Fruit fly (Drosophila melanogaster) whole organism, embryonic: ENCODE results near the gene eIF2gamma.

Source experiments
- Antp ChIP-seq: fragments of 200-800 bp; sonication (Bioruptor generic); optimal IDR thresholded peaks from 3 replicates; lab custom pipeline; 2016; ENCODE audit warnings: missing biosample characterization, missing genetic modification characterization
- B-H2 ChIP-seq: fragments of 200-800 bp; sonication (Bioruptor generic); optimal IDR thresholded peaks from 2 replicates; lab custom pipeline; 2018; ENCODE audit warnings: missing biosample characterization, mild to moderate bottlenecking, missing genetic modification characterization
- CG10654 ChIP-seq: fragments of 200-800 bp; sonication (Bioruptor generic); optimal IDR thresholded peaks from 2 replicates; lab custom pipeline; 2016; ENCODE audit warnings: missing biosample characterization, missing genetic modification characterization
- CG14441 ChIP-seq: fragments of 200-800 bp; sonication (Bioruptor generic); IDR thresholded peaks from 2 replicates; pipeline ENCODE4 v1.3.6; 2022; ENCODE audit warnings: missing biosample characterization, missing genetic modification characterization
- CG16813 ChIP-seq: fragments of 200-800 bp; sonication (Bioruptor generic); IDR thresholded peaks from 3 replicates; pipeline ENCODE4 v1.3.6; 2022; ENCODE audit warnings: missing biosample characterization, missing genetic modification characterization; ENCODE audit not compliant: partially characterized antibody
- CG3065 ChIP-seq: fragments of 200-800 bp; sonication (Bioruptor generic); optimal IDR thresholded peaks from 2 replicates; lab custom pipeline; 2016; ENCODE audit warnings: missing biosample characterization, missing genetic modification characterization
- CG32767 ChIP-seq: fragments of 200-800 bp; sonication (Bioruptor generic); IDR thresholded peaks from 2 replicates; pipeline ENCODE4 v1.3.6; 2022; ENCODE audit warnings: missing biosample characterization, missing genetic modification characterization
- CG34224 ChIP-seq: fragments of 200-800 bp; sonication (Bioruptor generic); IDR thresholded peaks from 3 replicates; pipeline ENCODE4 v1.3.6; 2022; ENCODE audit warnings: missing biosample characterization, missing genetic modification characterization; ENCODE audit not compliant: partially characterized antibody
- CG3995 ChIP-seq: fragments of 200-800 bp; sonication (Bioruptor generic); optimal IDR thresholded peaks from 3 replicates; lab custom pipeline; 2016; ENCODE audit warnings: missing biosample characterization, missing genetic modification characterization
- CG42726 ChIP-seq: fragments of 200-800 bp; sonication (Bioruptor generic); IDR thresholded peaks from 2 replicates; pipeline ENCODE4 v1.3.6; 2022; ENCODE audit warnings: missing biosample characterization, missing genetic modification characterization; ENCODE audit not compliant: partially characterized antibody
- CG6791 ChIP-seq: fragments of 200-800 bp; sonication (Bioruptor generic); IDR thresholded peaks from 3 replicates; pipeline ENCODE4 v1.3.6; 2022; ENCODE audit warnings: missing biosample characterization, missing genetic modification characterization; ENCODE audit not compliant: partially characterized antibody
- CG6813 ChIP-seq: fragments of 200-800 bp; sonication (Bioruptor generic); optimal IDR thresholded peaks from 2 replicates; lab custom pipeline; 2017; ENCODE audit warnings: missing biosample characterization, missing genetic modification characterization, mild to moderate bottlenecking, moderate library complexity, missing genetic modification reagents
- CG7745 ChIP-seq: fragments of 200-800 bp; sonication (Bioruptor generic); optimal IDR thresholded peaks from 2 replicates; lab custom pipeline; 2018; ENCODE audit warnings: missing biosample characterization, mild to moderate bottlenecking, missing genetic modification characterization, moderate library complexity
- CG7928 ChIP-seq: fragments of 200-800 bp; sonication (Bioruptor generic); optimal IDR thresholded peaks from 2 replicates; lab custom pipeline; 2017; ENCODE audit warnings: missing biosample characterization, mild to moderate bottlenecking, missing genetic modification characterization
- CG8765 ChIP-seq: fragments of 200-800 bp; sonication (Bioruptor generic); IDR thresholded peaks from 2 replicates; pipeline ENCODE4 v1.3.6; 2022; ENCODE audit warnings: missing biosample characterization, missing genetic modification characterization
- CG9727 ChIP-seq: fragments of 200-800 bp; sonication (Bioruptor generic); optimal IDR thresholded peaks from 3 replicates; lab custom pipeline; 2017; ENCODE audit warnings: missing biosample characterization, mild to moderate bottlenecking, missing genetic modification characterization
- CG9817 ChIP-seq: fragments of 200-800 bp; sonication (Bioruptor generic); optimal IDR thresholded peaks from 2 replicates; lab custom pipeline; 2018; ENCODE audit warnings: missing biosample characterization, mild to moderate bottlenecking, missing genetic modification characterization, moderate library complexity
- Chrac-16 ChIP-seq: fragments of 200-800 bp; sonication (Bioruptor generic); optimal IDR thresholded peaks from 3 replicates; lab custom pipeline; 2016; ENCODE audit warnings: missing biosample characterization, missing genetic modification characterization
- Dp ChIP-seq: fragments of 200-800 bp; sonication (Bioruptor generic); optimal IDR thresholded peaks from 2 replicates; lab custom pipeline; 2018; ENCODE audit warnings: missing biosample characterization, mild to moderate bottlenecking, missing genetic modification characterization, moderate library complexity
- Gsc ChIP-seq: fragments of 200-800 bp; sonication (Bioruptor generic); IDR thresholded peaks from 2 replicates; pipeline ENCODE4 v1.3.6; 2022; ENCODE audit warnings: missing biosample characterization, missing genetic modification characterization
- H15 ChIP-seq: fragments of 200-800 bp; sonication (Bioruptor generic); IDR thresholded peaks from 3 replicates; pipeline ENCODE4 v1.3.6; 2022; ENCODE audit warnings: missing biosample characterization, missing genetic modification characterization
- Lpt ChIP-seq: fragments of >200 bp; optimal IDR thresholded peaks from 2 replicates; lab custom pipeline; 2018; ENCODE audit warnings: missing biosample characterization, missing genetic modification characterization
- MESR4 ChIP-seq: fragments of 200-800 bp; sonication (Bioruptor generic); optimal IDR thresholded peaks from 2 replicates; lab custom pipeline; 2018; ENCODE audit warnings: missing biosample characterization, mild to moderate bottlenecking, missing genetic modification characterization, moderate library complexity
- MTF-1 ChIP-seq: fragments of 200-800 bp; sonication (Bioruptor generic); optimal IDR thresholded peaks from 2 replicates; lab custom pipeline; 2018; ENCODE audit warnings: missing biosample characterization, mild to moderate bottlenecking, missing genetic modification characterization, borderline replicate concordance
- Max ChIP-seq: fragments of 200-800 bp; sonication (Bioruptor generic); optimal IDR thresholded peaks from 2 replicates; lab custom pipeline; 2016; ENCODE audit warnings: missing biosample characterization, mild to moderate bottlenecking, missing genetic modification characterization
- Mrtf ChIP-seq: fragments of 200-800 bp; sonication (Bioruptor generic); IDR thresholded peaks from 3 replicates; pipeline ENCODE4 v1.3.6; 2022; ENCODE audit warnings: missing biosample characterization, missing genetic modification characterization
- NC2β ChIP-seq: fragments of 200-800 bp; sonication (Bioruptor generic); optimal IDR thresholded peaks from 2 replicates; lab custom pipeline; 2016; ENCODE audit warnings: missing biosample characterization, missing genetic modification characterization
- Nf-YA ChIP-seq: fragments of 200-800 bp; sonication (Bioruptor generic); IDR thresholded peaks from 2 replicates; pipeline ENCODE4 v1.3.6; 2022; ENCODE audit warnings: missing biosample characterization, missing genetic modification characterization
- Optix ChIP-seq: fragments of 200-800 bp; sonication (Bioruptor generic); IDR thresholded peaks from 3 replicates; pipeline ENCODE4 v1.3.6; 2022; ENCODE audit warnings: missing biosample characterization, missing genetic modification characterization
- Ptx1 ChIP-seq: fragments of 200-800 bp; sonication (Bioruptor generic); IDR thresholded peaks from 2 replicates; pipeline ENCODE4 v1.3.6; 2022; ENCODE audit warnings: missing biosample characterization, missing genetic modification characterization
- al ChIP-seq: fragments of 200-800 bp; sonication (Bioruptor generic); IDR thresholded peaks from 2 replicates; pipeline ENCODE4 v1.3.6; 2022; ENCODE audit warnings: missing biosample characterization, missing genetic modification characterization
- bbx ChIP-seq: fragments of 200-800 bp; sonication (Bioruptor generic); IDR thresholded peaks from 2 replicates; pipeline ENCODE4 v1.3.6; 2022; ENCODE audit warnings: missing biosample characterization, missing genetic modification characterization; ENCODE audit not compliant: partially characterized antibody
- bigmax ChIP-seq: fragments of 200-800 bp; sonication (Bioruptor generic); optimal IDR thresholded peaks from 2 replicates; lab custom pipeline; 2018; ENCODE audit warnings: missing biosample characterization, mild to moderate bottlenecking, missing genetic modification characterization
- bsh ChIP-seq, 2 experiments: fragments of 200-800 bp; sonication (Bioruptor generic); optimal IDR thresholded peaks; 2 replicates each; lab custom pipeline; 2017 to 2018; ENCODE audit warnings: mild to moderate bottlenecking in 2 of 2, missing biosample characterization in 2 of 2, missing genetic modification characterization in 2 of 2, moderate library complexity in 1 of 2
- da ChIP-seq: fragments of 200-800 bp; sonication (Bioruptor generic); optimal IDR thresholded peaks from 2 replicates; lab custom pipeline; 2016; ENCODE audit warnings: missing biosample characterization, missing genetic modification characterization
- eve ChIP-seq, 2 experiments: fragments of >200 bp; optimal IDR thresholded peaks; 2 replicates each; lab custom pipeline; 2017; ENCODE audit warnings: missing biosample characterization in 2 of 2, missing genetic modification characterization in 2 of 2
- gsb ChIP-seq: fragments of 200-800 bp; sonication (Bioruptor generic); IDR thresholded peaks from 2 replicates; pipeline ENCODE4 v1.3.6; 2022; ENCODE audit warnings: missing biosample characterization, missing genetic modification characterization
- jing ChIP-seq: fragments of 200-800 bp; sonication (Bioruptor generic); optimal IDR thresholded peaks from 2 replicates; lab custom pipeline; 2018; ENCODE audit warnings: missing biosample characterization, mild to moderate bottlenecking, missing genetic modification characterization
- mld ChIP-seq: fragments of 200-800 bp; sonication (Bioruptor generic); IDR thresholded peaks from 3 replicates; pipeline ENCODE4 v1.3.6; 2022; ENCODE audit warnings: missing biosample characterization, missing genetic modification characterization; ENCODE audit not compliant: partially characterized antibody
- nmo ChIP-seq: fragments of 200-800 bp; sonication (Bioruptor generic); optimal IDR thresholded peaks from 2 replicates; lab custom pipeline; 2018; ENCODE audit warnings: missing biosample characterization, mild to moderate bottlenecking, missing genetic modification characterization, moderate library complexity
- peb ChIP-seq: fragments of 200-800 bp; sonication (Bioruptor generic); IDR thresholded peaks from 2 replicates; pipeline ENCODE4 v1.3.6; 2022; ENCODE audit warnings: missing biosample characterization, missing genetic modification characterization
- pfk ChIP-seq: fragments of 200-800 bp; sonication (Bioruptor generic); optimal IDR thresholded peaks from 2 replicates; lab custom pipeline; 2018; ENCODE audit warnings: missing biosample characterization, mild to moderate bottlenecking, missing genetic modification characterization, moderate library complexity
- phol ChIP-seq: fragments of 200-800 bp; sonication (Bioruptor generic); optimal IDR thresholded peaks from 3 replicates; lab custom pipeline; 2018; ENCODE audit warnings: missing biosample characterization, mild to moderate bottlenecking, missing genetic modification characterization, moderate library complexity
- pzg ChIP-seq: fragments of 200-800 bp; sonication (Bioruptor generic); optimal IDR thresholded peaks from 3 replicates; lab custom pipeline; 2018; ENCODE audit warnings: missing biosample characterization, mild to moderate bottlenecking, missing genetic modification characterization, moderate library complexity
- schlank ChIP-seq: fragments of 200-800 bp; sonication (Bioruptor generic); optimal IDR thresholded peaks from 2 replicates; lab custom pipeline; 2018; ENCODE audit warnings: missing biosample characterization, mild to moderate bottlenecking, missing genetic modification characterization
- sens ChIP-seq: fragments of 200-800 bp; sonication (Bioruptor generic); peaks from one replicate; lab custom pipeline; 2016; ENCODE audit warnings: missing biosample characterization, missing genetic modification characterization
- slbo ChIP-seq: fragments of 200-800 bp; sonication (Bioruptor generic); IDR thresholded peaks from 2 replicates; pipeline ENCODE4 v1.3.6; 2022; ENCODE audit warnings: missing biosample characterization, missing genetic modification characterization
- sob ChIP-seq: fragments of 200-800 bp; sonication (Bioruptor generic); IDR thresholded peaks from 2 replicates; pipeline ENCODE4 v1.3.6; 2022; ENCODE audit warnings: missing biosample characterization, missing genetic modification characterization
- twi ChIP-seq: fragments of 200-800 bp; optimal IDR thresholded peaks from 2 replicates; lab custom pipeline; 2019; ENCODE audit warnings: missing biosample characterization, mild to moderate bottlenecking, missing genetic modification characterization, moderate library complexity
- vfl ChIP-seq: fragments of 200-800 bp; sonication (Bioruptor generic); optimal IDR thresholded peaks from 2 replicates; lab custom pipeline; 2016; ENCODE audit warnings: missing biosample characterization, missing genetic modification characterization
- wek ChIP-seq: fragments of 200-800 bp; sonication (Bioruptor generic); optimal IDR thresholded peaks from 3 replicates; lab custom pipeline; 2018; ENCODE audit warnings: missing biosample characterization, mild to moderate bottlenecking, missing genetic modification characterization, moderate library complexity
- zf30C ChIP-seq: fragments of 200-800 bp; sonication (Bioruptor generic); optimal IDR thresholded peaks from 3 replicates; lab custom pipeline; 2018; ENCODE audit warnings: missing biosample characterization, mild to moderate bottlenecking, missing genetic modification characterization

The eIF2gamma gene

dm6 chr3R:15243452-15243851 is 19.8 kb downstream of the eIF2gamma start (continued):
- TF ChIP-seq CG9727 (GFP tag; lab: Kevin White, UChicago) (no peak), CG42726 (GFP tag; lab: Robert Waterston, UW) (no peak), nmo (peak; percentile 15), vfl (GFP tag; lab: Kevin White, UChicago) (no peak), B-H2 (peak; percentile 49), Max (GFP tag; lab: Kevin White, UChicago) (peak; percentile 83), slbo (no peak), eve (GFP tag; optimal IDR thresholded peaks at IDR 0.05; lab: Kevin White, UChicago) (no peak), CG32767 (GFP tag; lab: Robert Waterston, UW) (no peak), CG9817 (tag; lab: Kevin White, UChicago) (no peak), zf30C (GFP tag; lab: Kevin White, UChicago) (no peak), gsb (no peak), Ptx1 (no peak), Mrtf (no peak), Lpt (GFP tag; lab: Kevin White, UChicago) (no peak), CG6791 (GFP tag; lab: Robert Waterston, UW) (0 out of 3 replicates have a peak, but pooled peaks have one; percentile 6), phol (no peak), al (GFP tag; lab: Robert Waterston, UW) (no peak), peb (no peak), Antp (no peak), CG14441 (GFP tag; lab: Robert Waterston, UW) (no peak), CG6813 (no peak), schlank (no peak), MTF-1 (GFP tag; lab: Kevin White, UChicago) (no peak), mld (GFP tag; lab: Robert Waterston, UW) (no peak), bsh (GFP tag; optimal IDR thresholded peaks at IDR 0.05; lab: Kevin White, UChicago) (no peak), CG34224 (GFP tag; lab: Robert Waterston, UW) (no peak), sens (GFP tag; lab: Kevin White, UChicago) (peak; percentile 42), CG7928 (GFP tag; lab: Kevin White, UChicago) (no peak), Dp (GFP tag; lab: Kevin White, UChicago) (peak; percentile 6), bigmax (no peak), CG10654 (GFP tag; lab: Kevin White, UChicago) (no peak), jing (GFP tag; lab: Kevin White, UChicago) (no peak), Chrac-16 (no peak), Optix (GFP tag; lab: Robert Waterston, UW) (no peak), da (GFP tag; lab: Kevin White, UChicago) (no peak), CG8765 (GFP tag; lab: Robert Waterston, UW) (no peak), wek (GFP tag; lab: Kevin White, UChicago) (no peak), CG7745 (no peak), CG3065 (GFP tag; lab: Kevin White, UChicago) (no peak), sob (no peak), bbx (peak; percentile 17; the same call in 1 of the 2 replicates), NC2β (GFP tag; lab: Kevin White, UChicago) (no peak), pzg (GFP tag; lab: Kevin White, UChicago) (peak; percentile 5), CG3995 (GFP tag; lab: Kevin White, UChicago) (no peak), twi (peak; percentile 40), MESR4 (no peak), Nf-YA (GFP tag; lab: Robert Waterston, UW) (no peak), Gsc (GFP tag; lab: Robert Waterston, UW) (no peak), CG16813 (no peak), pfk (GFP tag; lab: Kevin White, UChicago) (no peak), H15 (GFP tag; lab: Robert Waterston, UW) (no peak)
